Worm (Caenorhabditis elegans) whole organism, L3 larva: ENCODE data around the gene attf-3.

ENCODE experiments used
- R02D3.7 ChIP-seq: fragments of 150-350 bp; optimal IDR thresholded peaks from 2 replicates; lab custom pipeline; 2014; ENCODE audit warnings: missing biosample characterization, missing genetic modification characterization
- ZK546.5 ChIP-seq: sonication (generic microtip); optimal IDR thresholded peaks from 2 replicates; lab custom pipeline; 2017; ENCODE audit warnings: missing biosample characterization, missing genetic modification characterization
- aly-2 ChIP-seq: fragments of 150-350 bp; optimal IDR thresholded peaks from 2 replicates; lab custom pipeline; 2014; ENCODE audit warnings: missing biosample characterization, missing genetic modification characterization
- ama-1 ChIP-seq: fragments of 150-350 bp; optimal IDR thresholded peaks from 2 replicates; lab custom pipeline; 2018
- ceh-16 ChIP-seq: sonication (generic microtip); optimal IDR thresholded peaks from 2 replicates; lab custom pipeline; 2017; ENCODE audit warnings: missing biosample characterization, missing genetic modification characterization
- ceh-28 ChIP-seq: fragments of 150-350 bp; optimal IDR thresholded peaks from 2 replicates; lab custom pipeline; 2014; ENCODE audit warnings: missing biosample characterization, missing genetic modification reagents, missing genetic modification characterization
- ceh-82 ChIP-seq: fragments of 150-350 bp; optimal IDR thresholded peaks from 2 replicates; lab custom pipeline; 2014; ENCODE audit warnings: missing biosample characterization, missing genetic modification characterization
- ceh-9 ChIP-seq: sonication (generic microtip); optimal IDR thresholded peaks from 2 replicates; lab custom pipeline; 2018; ENCODE audit warnings: missing biosample characterization, missing genetic modification characterization
- daf-12 ChIP-seq: fragments of 150-350 bp; optimal IDR thresholded peaks from 2 replicates; lab custom pipeline; 2014; ENCODE audit warnings: missing biosample characterization, missing genetic modification reagents, missing genetic modification characterization
- elt-1 ChIP-seq: fragments of 150-350 bp; optimal IDR thresholded peaks from 2 replicates; lab custom pipeline; 2014; ENCODE audit warnings: missing biosample characterization, missing genetic modification characterization
- elt-2 ChIP-seq: sonication (generic microtip); optimal IDR thresholded peaks from 2 replicates; lab custom pipeline; 2016; ENCODE audit warnings: missing genetic modification reagents, mild to moderate bottlenecking, missing genetic modification characterization, missing compliant biosample characterization
- elt-3 ChIP-seq, 3 experiments: fragments of 150-350 bp in 1 of 3; sonication (generic microtip) in 2 of 3; optimal IDR thresholded peaks; 2 replicates in 2 of 3; 4 replicates in 1 of 3; lab custom pipeline; 2014 to 2017; ENCODE audit warnings: missing biosample characterization in 3 of 3, missing genetic modification characterization in 3 of 3
- eor-1 ChIP-seq, 2 experiments: fragments of 150-350 bp; optimal IDR thresholded peaks; 2 replicates each; lab custom pipeline; 2014 to 2018; ENCODE audit warnings: missing biosample characterization in 2 of 2, missing genetic modification characterization in 2 of 2
- fkh-10 ChIP-seq: sonication (generic microtip); optimal IDR thresholded peaks from 2 replicates; lab custom pipeline; 2017; ENCODE audit warnings: missing biosample characterization, missing genetic modification reagents, missing genetic modification characterization
- fkh-2 ChIP-seq: fragments of 150-350 bp; optimal IDR thresholded peaks from 2 replicates; lab custom pipeline; 2014; ENCODE audit warnings: missing biosample characterization, missing genetic modification reagents, missing genetic modification characterization
- hmg-11 ChIP-seq: sonication (generic microtip); optimal IDR thresholded peaks from 2 replicates; lab custom pipeline; 2016; ENCODE audit warnings: missing genetic modification characterization, missing compliant biosample characterization
- lin-15B ChIP-seq: fragments of 150-350 bp; optimal IDR thresholded peaks from 2 replicates; lab custom pipeline; 2014; ENCODE audit warnings: missing biosample characterization, missing genetic modification characterization
- lin-39 ChIP-seq: fragments of 150-350 bp; optimal IDR thresholded peaks from 2 replicates; lab custom pipeline; 2018; ENCODE audit warnings: missing biosample characterization, missing genetic modification reagents, missing genetic modification characterization
- lsy-12 ChIP-seq: sonication (generic microtip); optimal IDR thresholded peaks from 2 replicates; lab custom pipeline; 2016; ENCODE audit warnings: mild to moderate bottlenecking, missing genetic modification characterization, missing compliant biosample characterization
- nfya-1 ChIP-seq: sonication (generic microtip); optimal IDR thresholded peaks from 2 replicates; lab custom pipeline; 2017; ENCODE audit warnings: missing genetic modification characterization, mild to moderate bottlenecking, missing compliant biosample characterization, antibody characterized with exemption, moderate library complexity; ENCODE audit not compliant: insufficient read depth
- nhr-11 ChIP-seq: fragments of 150-350 bp; optimal IDR thresholded peaks from 2 replicates; lab custom pipeline; 2014; ENCODE audit warnings: missing biosample characterization, missing genetic modification characterization
- nhr-12 ChIP-seq: fragments of 150-350 bp; optimal IDR thresholded peaks from 2 replicates; lab custom pipeline; 2014; ENCODE audit warnings: missing biosample characterization, missing genetic modification characterization
- nhr-28 ChIP-seq: fragments of 150-350 bp; optimal IDR thresholded peaks from 2 replicates; lab custom pipeline; 2014; ENCODE audit warnings: missing biosample characterization, missing genetic modification characterization
- nhr-43 ChIP-seq: sonication (generic microtip); optimal IDR thresholded peaks from 2 replicates; lab custom pipeline; 2016; ENCODE audit warnings: mild to moderate bottlenecking, missing genetic modification characterization, missing compliant biosample characterization; ENCODE audit not compliant: poor library complexity, severe bottlenecking
- nhr-67 ChIP-seq: fragments of 150-350 bp; optimal IDR thresholded peaks from 2 replicates; lab custom pipeline; 2014; ENCODE audit warnings: missing biosample characterization, missing genetic modification characterization
- nhr-76 ChIP-seq: fragments of 150-350 bp; sonication (generic microtip); optimal IDR thresholded peaks from 5 replicates; lab custom pipeline; 2014; ENCODE audit warnings: missing biosample characterization, missing genetic modification characterization
- nhr-77 ChIP-seq: fragments of 150-350 bp; optimal IDR thresholded peaks from 2 replicates; lab custom pipeline; 2014; ENCODE audit warnings: missing biosample characterization, missing genetic modification characterization
- pha-4 ChIP-seq: fragments of 150-350 bp; optimal IDR thresholded peaks from 2 replicates; lab custom pipeline; 2014; ENCODE audit warnings: missing biosample characterization, missing genetic modification reagents, missing genetic modification characterization
- pqm-1 ChIP-seq: fragments of 150-350 bp; optimal IDR thresholded peaks from 2 replicates; lab custom pipeline; 2017; ENCODE audit warnings: missing biosample characterization, missing genetic modification characterization, inconsistent platforms
- skn-1 ChIP-seq: fragments of 150-350 bp; optimal IDR thresholded peaks from 2 replicates; lab custom pipeline; 2014; ENCODE audit warnings: missing biosample characterization, missing genetic modification characterization
- snpc-4 ChIP-seq: fragments of 150-350 bp; optimal IDR thresholded peaks from 2 replicates; lab custom pipeline; 2014; ENCODE audit warnings: missing biosample characterization, missing genetic modification characterization
- tbx-2 ChIP-seq: sonication (generic microtip); optimal IDR thresholded peaks from 2 replicates; lab custom pipeline; 2016; ENCODE audit warnings: mild to moderate bottlenecking, missing genetic modification characterization, missing compliant biosample characterization
- unc-62 ChIP-seq: fragments of 150-350 bp; sonication (generic microtip); optimal IDR thresholded peaks from 4 replicates; lab custom pipeline; 2014; ENCODE audit warnings: missing biosample characterization, missing genetic modification reagents, missing genetic modification characterization
- zag-1 ChIP-seq: fragments of 150-350 bp; optimal IDR thresholded peaks from 2 replicates; lab custom pipeline; 2014; ENCODE audit warnings: missing biosample characterization, missing genetic modification characterization
- ztf-11 ChIP-seq: fragments of 150-350 bp; optimal IDR thresholded peaks from 2 replicates; lab custom pipeline; 2014; ENCODE audit warnings: missing biosample characterization, missing genetic modification characterization
- ztf-4 ChIP-seq: fragments of 150-350 bp; optimal IDR thresholded peaks from 2 replicates; lab custom pipeline; 2014; ENCODE audit warnings: missing biosample characterization, missing genetic modification characterization

Gene attf-3

DNA sequence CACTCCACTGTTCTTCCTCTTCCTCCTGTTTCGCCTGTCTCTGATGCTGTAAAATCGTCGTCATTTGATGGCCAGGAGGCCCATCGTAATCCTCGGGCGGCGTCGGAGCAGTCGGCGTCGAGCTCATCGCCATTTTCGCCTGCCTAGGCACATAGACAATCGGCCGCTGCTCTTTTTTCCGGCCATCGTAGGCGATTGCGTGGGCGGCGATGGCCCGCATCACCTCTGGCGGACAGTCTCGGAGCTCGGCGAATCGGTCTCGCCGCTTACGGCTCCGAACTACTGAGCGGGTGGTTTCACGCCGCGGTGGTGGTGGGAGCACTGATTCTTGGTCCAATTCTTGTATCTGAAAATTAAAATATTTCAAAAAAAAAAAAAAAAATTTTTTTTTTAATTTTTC, 14.1 kb downstream of the attf-3 start:
- TF ChIP-seq aly-2 (tag; lab: Kevin White, UChicago) (no peak), ceh-16 (tag; lab: Kevin White, UChicago) (no peak), nhr-28 (tag; lab: Kevin White, UChicago) (no peak), hmg-11 (no peak), lin-39 (tag; lab: Kevin White, UChicago) (no peak), unc-62 (GFP tag; lab: Kevin White, UChicago) (no peak), ceh-9 (tag; lab: Kevin White, UChicago) (no peak), nfya-1 (tag; lab: Kevin White, UChicago) (no peak), tbx-2 (tag; lab: Kevin White, UChicago) (no peak), nhr-11 (tag; lab: Kevin White, UChicago) (no peak), elt-3 (tag; optimal IDR thresholded peaks at IDR 0.05; lab: Kevin White, UChicago) (no peak), fkh-2 (tag; lab: Kevin White, UChicago) (no peak), nhr-77 (no peak), nhr-67 (tag; lab: Kevin White, UChicago) (no peak), R02D3.7 (tag; lab: Kevin White, UChicago) (no peak), ztf-4 (tag; lab: Kevin White, UChicago) (no peak), pqm-1 (tag; lab: Kevin White, UChicago) (no peak), daf-12 (tag; lab: Kevin White, UChicago) (no peak), fkh-10 (no peak), ceh-82 (tag; lab: Kevin White, UChicago) (no peak)

DNA sequence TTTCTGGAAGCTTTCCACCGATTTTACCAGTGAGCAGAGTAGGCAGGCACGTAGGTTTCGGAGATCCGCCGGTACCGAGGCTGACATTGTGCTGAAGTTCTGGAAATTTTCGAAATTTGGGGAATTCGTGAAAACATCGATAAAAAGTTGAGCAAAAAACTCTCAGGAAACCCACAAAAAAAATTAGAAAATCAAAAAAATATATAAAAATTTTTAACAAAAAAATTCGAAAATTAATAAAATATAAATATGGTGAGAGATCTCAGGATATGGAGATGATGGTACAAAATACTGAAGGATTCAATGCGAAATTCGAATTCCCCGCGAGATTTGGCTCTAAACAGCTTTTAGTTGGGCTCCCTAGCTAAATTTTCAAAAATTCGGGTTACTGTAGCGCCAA, 16.5 kb downstream of the attf-3 start, which contains the start of gene spt-4:
Gene spt-4, minus strand, starts transcription at position 101 of the 400 bp plus-strand sequence.
- no peak for TF ChIP-seq pha-4 (tag; lab: Kevin White, UChicago)
- TF ChIP-seq nhr-11 (tag; lab: Kevin White, UChicago), result no peak
- no peak for TF ChIP-seq lin-15B (tag; lab: Kevin White, UChicago)
- no peak for TF ChIP-seq ceh-16 (tag; lab: Kevin White, UChicago)
- TF ChIP-seq fkh-2 (tag; lab: Kevin White, UChicago), result no peak
- TF ChIP-seq ztf-11, result no peak
- TF ChIP-seq daf-12 (tag; lab: Kevin White, UChicago), result no peak

DNA sequence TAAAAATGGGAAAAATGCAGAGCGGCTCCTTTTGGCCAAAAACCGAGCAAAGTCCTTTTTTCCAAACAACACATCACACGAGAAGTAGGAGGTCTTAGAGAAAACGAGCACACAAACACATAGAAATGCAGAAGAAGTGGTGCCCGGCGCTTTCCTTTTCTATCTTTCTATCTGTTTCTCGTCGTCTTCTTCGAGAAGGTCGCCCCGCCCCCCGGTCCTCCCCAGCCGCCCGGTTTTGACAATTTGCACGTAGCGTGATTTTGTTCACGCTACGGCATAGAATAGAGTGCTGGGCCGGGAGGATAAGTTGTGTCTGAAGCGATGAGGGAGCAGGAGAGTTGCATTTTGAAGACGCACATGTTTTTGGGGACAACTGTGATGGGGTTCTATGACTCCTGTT, 19.2 kb downstream of the attf-3 start:
- TF ChIP-seq hmg-11 (peak; percentile 42), elt-1 (tag; lab: Kevin White, UChicago) (no peak), nhr-76 (tag; lab: Kevin White, UChicago) (no peak), aly-2 (tag; lab: Kevin White, UChicago) (no peak), elt-2 (tag; lab: Kevin White, UChicago) (no peak), nhr-28 (tag; lab: Kevin White, UChicago) (no peak), eor-1 (tag; optimal IDR thresholded peaks at IDR 0.05; lab: Kevin White, UChicago) (no peak), skn-1 (tag; lab: Kevin White, UChicago) (no peak), pha-4 (tag; lab: Kevin White, UChicago) (no peak), ceh-28 (tag; lab: Kevin White, UChicago) (no peak), unc-62 (GFP tag; lab: Kevin White, UChicago) (no peak), R02D3.7 (tag; lab: Kevin White, UChicago) (no peak), lin-15B (tag; lab: Kevin White, UChicago) (peak; percentile 19), lsy-12 (no peak), nhr-77 (no peak), nhr-43 (tag; lab: Kevin White, UChicago) (no peak), lin-39 (tag; lab: Kevin White, UChicago) (peak; percentile 81), snpc-4 (tag; lab: Kevin White, UChicago) (no peak), fkh-10 (no peak), ZK546.5 (tag; lab: Kevin White, UChicago) (no peak), nfya-1 (tag; lab: Kevin White, UChicago) (peak; percentile 66), ztf-4 (tag; lab: Kevin White, UChicago) (no peak), nhr-12 (tag; lab: Kevin White, UChicago) (no peak), zag-1 (tag; lab: Kevin White, UChicago) (no peak), ztf-11 (no peak), ama-1 (lab: Kevin White, UChicago) (peak; percentile 88), ceh-9 (tag; lab: Kevin White, UChicago) (no peak)

DNA sequence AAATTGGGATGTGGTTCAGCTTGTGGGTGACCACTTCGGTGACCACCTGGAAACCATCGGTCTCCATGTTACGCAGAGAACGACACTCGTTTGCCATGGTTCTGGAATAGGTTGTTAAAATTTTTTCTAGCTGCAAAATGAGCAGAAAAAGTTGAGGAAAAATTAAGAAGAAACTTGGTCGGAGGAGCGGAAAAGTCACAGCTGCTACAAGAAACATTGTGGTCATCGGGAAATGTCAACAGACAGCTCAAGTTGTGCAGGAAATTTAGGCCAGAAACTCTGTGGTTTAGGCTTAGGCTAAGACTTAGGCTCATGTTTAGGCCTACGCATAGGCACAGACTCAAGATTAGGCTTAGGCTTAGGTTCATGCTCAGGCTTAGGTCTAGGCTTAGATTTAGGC, 20.0 kb downstream of the attf-3 start, which contains the start of gene pck-1:
Gene pck-1, minus strand, starts transcription at position 101 of the 400 bp plus-strand sequence.
- no peak for TF ChIP-seq ceh-28 (tag; lab: Kevin White, UChicago)
